Fruit fly (Drosophila melanogaster) whole organism, pupa: ENCODE results near the gene CG16854.

Source experiments
- CG15710 ChIP-seq: fragments of 200-800 bp; sonication (Bioruptor generic); optimal IDR thresholded peaks from 2 replicates; lab custom pipeline; 2018; ENCODE audit warnings: missing biosample characterization, mild to moderate bottlenecking, missing genetic modification characterization, moderate library complexity
- CG17806 ChIP-seq: fragments of 200-800 bp; sonication (Bioruptor generic); optimal IDR thresholded peaks from 2 replicates; lab custom pipeline; 2018; ENCODE audit warnings: missing biosample characterization, mild to moderate bottlenecking, missing genetic modification characterization, moderate library complexity
- CG4496 ChIP-seq: fragments of 200-800 bp; sonication (Bioruptor generic); IDR thresholded peaks from 3 replicates; pipeline ENCODE4 v1.3.6; 2022; ENCODE audit warnings: missing biosample characterization, missing genetic modification characterization
- CG8301 ChIP-seq: fragments of 200-800 bp; sonication (Bioruptor generic); optimal IDR thresholded peaks from 2 replicates; lab custom pipeline; 2018; ENCODE audit warnings: missing biosample characterization, mild to moderate bottlenecking, missing genetic modification characterization
- CG9948 ChIP-seq: fragments of 200-800 bp; sonication (Bioruptor generic); optimal IDR thresholded peaks from 2 replicates; lab custom pipeline; 2018; ENCODE audit warnings: missing biosample characterization, mild to moderate bottlenecking, missing genetic modification characterization, moderate library complexity
- Pif1A ChIP-seq: fragments of 200-800 bp; sonication (Bioruptor generic); optimal IDR thresholded peaks from 3 replicates; lab custom pipeline; 2016; ENCODE audit warnings: missing biosample characterization, missing genetic modification characterization
- Pif1B ChIP-seq: fragments of 200-800 bp; sonication (Bioruptor generic); optimal IDR thresholded peaks from 3 replicates; lab custom pipeline; 2016; ENCODE audit warnings: missing biosample characterization, missing genetic modification characterization
- gl ChIP-seq: fragments of 200-800 bp; sonication (Bioruptor generic); optimal IDR thresholded peaks from 2 replicates; lab custom pipeline; 2018; ENCODE audit warnings: missing biosample characterization, mild to moderate bottlenecking, missing genetic modification characterization

DNA sequence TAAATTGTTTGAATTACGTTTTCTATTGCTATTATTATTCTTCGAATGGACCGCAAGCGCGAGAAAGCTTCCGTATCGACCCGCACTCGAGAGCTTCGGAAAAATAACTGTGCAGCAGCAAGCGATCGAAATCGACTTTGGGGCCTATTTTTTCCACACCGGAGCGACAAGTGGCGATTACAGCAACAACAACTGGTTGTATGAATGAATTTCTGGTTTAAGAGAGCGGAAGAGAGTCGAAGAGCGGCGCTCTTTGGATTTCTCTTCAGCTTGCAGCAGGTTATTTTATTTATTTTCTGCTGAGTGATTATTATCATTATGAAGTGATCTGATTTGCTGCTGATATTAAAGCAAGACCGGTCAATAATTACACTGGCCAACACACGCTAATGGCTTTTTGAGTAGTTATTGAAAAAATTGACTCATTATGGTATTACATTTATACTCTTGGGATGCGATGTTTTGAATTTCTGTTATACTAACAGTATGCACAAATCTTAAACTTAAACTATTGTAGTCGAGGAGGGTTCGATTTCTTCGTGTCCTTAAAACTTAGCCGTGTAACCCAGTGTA is 19.5 kb upstream of the CG16854 start, which contains the start of gene Samuel:
- TF ChIP-seq CG17806 (tag; lab: Kevin White, UChicago) (peak; percentile 57), CG9948 (tag; lab: Kevin White, UChicago) (peak; percentile 18), CG4496 (GFP tag; lab: Robert Waterston, UW) (peak; percentile 62; the same call in 1 of the 3 replicates), CG8301 (tag; lab: Kevin White, UChicago) (peak; percentile 50), gl (peak; percentile 50), Pif1A (GFP tag; lab: Kevin White, UChicago) (peak; percentile 58), CG15710 (tag; lab: Kevin White, UChicago) (peak; percentile 49), Pif1B (GFP tag; lab: Kevin White, UChicago) (peak; percentile 70)
